Fruit fly (Drosophila melanogaster): Measurements from ENCODE around the gene Nhe2.

Gene Nhe2

dm6 chr2L:21168295-21169159, 64.2 kb downstream of the Nhe2 start, which contains the start of the genes mAcon1, CG43345 and CG43346 (continued):
- TF ChIP-seq psq (GFP tag; optimal IDR thresholded peaks at IDR 0.05): peak; percentile 6
- peak; percentile 34 for TF ChIP-seq Hmx (GFP tag; optimal IDR thresholded peaks at IDR 0.05)
- no peak for TF ChIP-seq CG31388 (GFP tag; optimal IDR thresholded peaks at IDR 0.05)
- TF ChIP-seq Lhr (GFP tag; optimal IDR thresholded peaks at IDR 0.05): peak; percentile 56
- TF ChIP-seq fd96Cb (tag; optimal IDR thresholded peaks at IDR 0.05): peak; percentile 54
- TF ChIP-seq ATbp (GFP tag; optimal IDR thresholded peaks at IDR 0.05): peak; percentile 43
- peak; percentile 81 for TF ChIP-seq CG10147 (GFP tag; optimal IDR thresholded peaks at IDR 0.05)
- no peak for TF ChIP-seq CG17912 (GFP tag; optimal IDR thresholded peaks at IDR 0.05)
- peak; percentile 39 for TF ChIP-seq CG8281 (tag; optimal IDR thresholded peaks at IDR 0.05)
- peak; percentile 54 for TF ChIP-seq BtbVII (GFP tag; optimal IDR thresholded peaks at IDR 0.05)
- peak; percentile 46 for TF ChIP-seq CG3995 (GFP tag; optimal IDR thresholded peaks at IDR 0.05)
- peak; percentile 16 for TF ChIP-seq CG10565 (GFP tag; optimal IDR thresholded peaks at IDR 0.05)
- TF ChIP-seq CG12942 (GFP tag; optimal IDR thresholded peaks at IDR 0.05): peak; percentile 73
- peak; percentile 60 for TF ChIP-seq sisA (GFP tag; IDR thresholded peaks at IDR 0.05)
- peak; percentile 61 for TF ChIP-seq CG9797 (GFP tag; optimal IDR thresholded peaks at IDR 0.05)
- peak; percentile 75 for TF ChIP-seq eyg (GFP tag; optimal IDR thresholded peaks at IDR 0.05)
- peak; percentile 76 for TF ChIP-seq luna (GFP tag; optimal IDR thresholded peaks at IDR 0.05)
- no peak for TF ChIP-seq gem (tag; optimal IDR thresholded peaks at IDR 0.05)
- 0 out of 3 replicates have a peak, but pooled peaks have one; percentile 43 for TF ChIP-seq CG11093 (GFP tag; IDR thresholded peaks at IDR 0.05)
- TF ChIP-seq nom (GFP tag; optimal IDR thresholded peaks at IDR 0.05): peak; percentile 75
- peak; percentile 82 for TF ChIP-seq Side (GFP tag; optimal IDR thresholded peaks at IDR 0.05)
- peak; percentile 51 for TF ChIP-seq Aef1 (GFP tag; IDR thresholded peaks at IDR 0.05)
- peak; percentile 78 for TF ChIP-seq CG18619 (GFP tag; optimal IDR thresholded peaks at IDR 0.05)
- TF ChIP-seq Ets65A (GFP tag): peak; percentile 99
- peak; percentile 86 for TF ChIP-seq bigmax (GFP tag; optimal IDR thresholded peaks at IDR 0.05)
- TF ChIP-seq Adf1 (GFP tag; IDR thresholded peaks at IDR 0.05): peak; percentile 32
- TF ChIP-seq phol (tag; optimal IDR thresholded peaks at IDR 0.05): peak; percentile 83
- peak; percentile 96 for TF ChIP-seq klu (GFP tag; IDR thresholded peaks at IDR 0.05)
- peak; percentile 58; the same call in 1 of the 2 replicates for TF ChIP-seq wdn (GFP tag; IDR thresholded peaks at IDR 0.05)
- TF ChIP-seq Ssrp (tag; optimal IDR thresholded peaks at IDR 0.05): peak; percentile 70
- peak; percentile 53; the same call in 1 of the 2 replicates for TF ChIP-seq CG10959 (GFP tag; IDR thresholded peaks at IDR 0.05)
- no peak for TF ChIP-seq CG4707 (GFP tag; optimal IDR thresholded peaks at IDR 0.05)
- peak; percentile 80 for TF ChIP-seq tin (GFP tag; optimal IDR thresholded peaks at IDR 0.05)
- peak; percentile 47; the same call in 1 of the 2 replicates for TF ChIP-seq CG10321 (GFP tag; IDR thresholded peaks at IDR 0.05)
- TF ChIP-seq CG16779 (GFP tag; IDR thresholded peaks at IDR 0.05): no peak
- peak; percentile 27 for TF ChIP-seq MESR4 (GFP tag; optimal IDR thresholded peaks at IDR 0.05)
- no peak for TF ChIP-seq sens-2 (GFP tag; IDR thresholded peaks at IDR 0.05)
- TF ChIP-seq Hsf (GFP tag; optimal IDR thresholded peaks at IDR 0.05): peak; percentile 88
- no peak for TF ChIP-seq CG2678 (tag; optimal IDR thresholded peaks at IDR 0.05)
- TF ChIP-seq CG16863 (GFP tag; optimal IDR thresholded peaks at IDR 0.05): peak; percentile 81
- no peak for TF ChIP-seq run (tag; optimal IDR thresholded peaks at IDR 0.05)
- peak; percentile 87 for TF ChIP-seq ems (GFP tag; optimal IDR thresholded peaks at IDR 0.05)
- TF ChIP-seq Dp (GFP tag; optimal IDR thresholded peaks at IDR 0.05): peak; percentile 75
- TF ChIP-seq kah (GFP tag; optimal IDR thresholded peaks at IDR 0.05): no peak
- TF ChIP-seq cwo (GFP tag; optimal IDR thresholded peaks at IDR 0.05): peak; percentile 68
- peak; percentile 86 for TF ChIP-seq NfI (GFP tag; optimal IDR thresholded peaks at IDR 0.05)
- no peak for TF ChIP-seq CG2712 (tag; optimal IDR thresholded peaks at IDR 0.05)
- no peak for TF ChIP-seq Dref (GFP tag; IDR thresholded peaks at IDR 0.05)
- peak; percentile 77 for TF ChIP-seq CG4820 (GFP tag; optimal IDR thresholded peaks at IDR 0.05)

Data from whole organism, embryonic.